Worm (Caenorhabditis elegans): ENCODE data around the gene srg-46.

Gene srg-46

DNA sequence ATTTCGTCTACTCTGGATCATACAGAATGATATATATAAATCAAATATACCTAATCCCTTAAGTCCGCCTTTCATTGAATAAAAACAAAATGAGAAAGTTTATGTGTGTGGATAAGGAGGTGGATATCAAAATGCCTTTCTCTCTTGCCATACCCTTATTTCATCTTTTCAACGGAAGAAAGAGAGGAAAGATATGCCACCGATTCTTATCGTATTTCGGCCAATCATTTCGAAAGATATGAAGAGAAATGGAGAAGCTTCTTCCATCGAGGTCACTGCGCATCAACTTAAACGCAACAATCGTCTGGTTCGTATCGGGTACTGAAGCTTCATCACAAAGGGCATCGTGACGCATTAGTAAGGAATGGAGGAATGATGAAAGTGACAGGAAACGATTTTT is 49.8 kb downstream of the srg-46 start:
- TF ChIP-seq ztf-6 (GFP tag; IDR thresholded peaks at IDR 0.05) = no peak
- no peak for TF ChIP-seq repo-1 (tag; optimal IDR thresholded peaks at IDR 0.05)
- no peak for TF ChIP-seq attf-6 (GFP tag; IDR thresholded peaks at IDR 0.05)
